Worm (Caenorhabditis elegans) whole organism, L2 larva: ENCODE data around the gene fbxb-43.
A peak's percentile ranks its signal among the peaks of the same experiment; 100 is the strongest.

Experiments
- F13H6.1 ChIP-seq: sonication (generic microtip); optimal IDR thresholded peaks from 2 replicates; lab custom pipeline; 2016; ENCODE audit warnings: missing genetic modification characterization, missing compliant biosample characterization
- R02D3.7 ChIP-seq: fragments of 150-350 bp; optimal IDR thresholded peaks from 2 replicates; lab custom pipeline; 2014; ENCODE audit warnings: missing biosample characterization, missing genetic modification characterization
- Y55F3AM.14 ChIP-seq: fragments of 200-800 bp; sonication (Bioruptor generic); optimal IDR thresholded peaks from 2 replicates; lab custom pipeline; 2018; ENCODE audit warnings: mild to moderate bottlenecking, missing genetic modification characterization, missing compliant biosample characterization
- blmp-1 ChIP-seq: sonication (generic microtip); optimal IDR thresholded peaks from 2 replicates; lab custom pipeline; 2017; ENCODE audit warnings: missing genetic modification characterization, mild to moderate bottlenecking, missing compliant biosample characterization, antibody characterized with exemption, moderate library complexity; ENCODE audit not compliant: insufficient read depth
- dmd-4 ChIP-seq: sonication (generic microtip); optimal IDR thresholded peaks from 2 replicates; lab custom pipeline; 2017; ENCODE audit warnings: missing biosample characterization, missing genetic modification characterization
- egl-27 ChIP-seq: sonication (generic microtip); optimal IDR thresholded peaks from 3 replicates; lab custom pipeline; 2017; ENCODE audit warnings: missing biosample characterization, missing genetic modification reagents, missing genetic modification characterization
- elt-1 ChIP-seq: fragments of 150-350 bp; optimal IDR thresholded peaks from 2 replicates; lab custom pipeline; 2014; ENCODE audit warnings: missing biosample characterization, missing genetic modification characterization
- elt-3 ChIP-seq: sonication (generic microtip); optimal IDR thresholded peaks from 2 replicates; lab custom pipeline; 2017; ENCODE audit warnings: missing biosample characterization, missing genetic modification characterization
- fos-1 ChIP-seq: fragments of 150-350 bp; optimal IDR thresholded peaks from 2 replicates; lab custom pipeline; 2014; ENCODE audit warnings: missing biosample characterization, missing genetic modification characterization
- gmeb-1 ChIP-seq: fragments of 150-350 bp; optimal IDR thresholded peaks from 2 replicates; lab custom pipeline; 2014; ENCODE audit warnings: missing biosample characterization, missing genetic modification characterization
- lin-11 ChIP-seq: fragments of 150-350 bp; sonication (generic microtip); optimal IDR thresholded peaks from 2 replicates; lab custom pipeline; 2014; ENCODE audit warnings: missing biosample characterization, missing genetic modification characterization, inconsistent platforms, mixed read lengths
- lsy-2 ChIP-seq, 2 experiments: fragments of 150-350 bp in 1 of 2; sonication (generic microtip) in 1 of 2; optimal IDR thresholded peaks; 2 replicates each; lab custom pipeline; 2014 to 2017; ENCODE audit warnings: missing biosample characterization in 2 of 2, missing genetic modification characterization in 2 of 2
- mab-5 ChIP-seq: fragments of 150-350 bp; optimal IDR thresholded peaks from 2 replicates; lab custom pipeline; 2014; ENCODE audit warnings: missing biosample characterization, missing genetic modification characterization
- nhr-10 ChIP-seq: sonication (generic microtip); optimal IDR thresholded peaks from 2 replicates; lab custom pipeline; 2017; ENCODE audit warnings: missing biosample characterization, missing genetic modification characterization
- nhr-11 ChIP-seq: fragments of 150-350 bp; optimal IDR thresholded peaks from 2 replicates; lab custom pipeline; 2014; ENCODE audit warnings: missing biosample characterization, missing genetic modification characterization
- nhr-12 ChIP-seq: fragments of 150-350 bp; optimal IDR thresholded peaks from 2 replicates; lab custom pipeline; 2014; ENCODE audit warnings: missing biosample characterization, missing genetic modification characterization
- nhr-129 ChIP-seq: fragments of 150-350 bp; optimal IDR thresholded peaks from 2 replicates; lab custom pipeline; 2014; ENCODE audit warnings: missing biosample characterization, missing genetic modification characterization
- nhr-21 ChIP-seq: fragments of 150-350 bp; optimal IDR thresholded peaks from 2 replicates; lab custom pipeline; 2014; ENCODE audit warnings: missing biosample characterization, missing genetic modification characterization
- nhr-237 ChIP-seq: fragments of 150-350 bp; optimal IDR thresholded peaks from 2 replicates; lab custom pipeline; 2014; ENCODE audit warnings: missing biosample characterization, missing genetic modification characterization
- nhr-77 ChIP-seq: fragments of 150-350 bp; optimal IDR thresholded peaks from 2 replicates; lab custom pipeline; 2014; ENCODE audit warnings: missing biosample characterization, missing genetic modification characterization
- peb-1 ChIP-seq: fragments of 150-350 bp; optimal IDR thresholded peaks from 2 replicates; lab custom pipeline; 2014; ENCODE audit warnings: missing biosample characterization, missing genetic modification characterization
- sem-4 ChIP-seq: fragments of 150-350 bp; optimal IDR thresholded peaks from 2 replicates; lab custom pipeline; 2014; ENCODE audit warnings: missing biosample characterization, missing genetic modification reagents, missing genetic modification characterization
- sma-3 ChIP-seq: sonication (generic microtip); optimal IDR thresholded peaks from 2 replicates; lab custom pipeline; 2016; ENCODE audit warnings: missing genetic modification reagents, missing genetic modification characterization, missing compliant biosample characterization
- sma-9 ChIP-seq, 2 experiments: fragments of 150-350 bp in 1 of 2; sonication (generic microtip) in 1 of 2; optimal IDR thresholded peaks; 2 replicates each; lab custom pipeline; 2014 to 2016; ENCODE audit warnings: missing genetic modification characterization in 2 of 2, mild to moderate bottlenecking in 1 of 2, missing biosample characterization in 1 of 2, missing compliant biosample characterization in 1 of 2, missing genetic modification reagents in 1 of 2, moderate library complexity in 1 of 2
- snpc-4 ChIP-seq: fragments of 150-350 bp; optimal IDR thresholded peaks from 2 replicates; lab custom pipeline; 2014; ENCODE audit warnings: missing biosample characterization, missing genetic modification characterization
- unc-39 ChIP-seq: fragments of 150-350 bp; optimal IDR thresholded peaks from 2 replicates; lab custom pipeline; 2014; ENCODE audit warnings: missing biosample characterization, missing genetic modification characterization
- unc-55 ChIP-seq: fragments of 150-350 bp; sonication (generic microtip); optimal IDR thresholded peaks from 3 replicates; lab custom pipeline; 2014; ENCODE audit warnings: missing biosample characterization, missing genetic modification reagents, missing genetic modification characterization
- unc-62 ChIP-seq: fragments of 150-350 bp; optimal IDR thresholded peaks from 2 replicates; lab custom pipeline; 2014; ENCODE audit warnings: missing biosample characterization, missing genetic modification reagents, missing genetic modification characterization
- ztf-1 ChIP-seq: fragments of 200-800 bp; sonication (Bioruptor generic); conservative IDR thresholded peaks from 2 replicates; pipeline ENCODE4 v1.3.6; 2022; ENCODE audit warnings: missing genetic modification characterization, missing compliant biosample characterization
- ztf-11 ChIP-seq: sonication (generic microtip); optimal IDR thresholded peaks from 2 replicates; lab custom pipeline; 2017; ENCODE audit warnings: missing biosample characterization, missing genetic modification characterization
- ztf-4 ChIP-seq: fragments of 150-350 bp; optimal IDR thresholded peaks from 2 replicates; lab custom pipeline; 2014; ENCODE audit warnings: missing biosample characterization, missing genetic modification characterization

The fbxb-43 gene

ce11 chrII:1568214-1568613 is 32.2 kb downstream of the fbxb-43 start, which contains the start of gene fbxb-49:
TSS of gene fbxb-49 (plus strand) at chrII:1568514.
- no peak for TF ChIP-seq lin-11 (tag; lab: Kevin White, UChicago)
- TF ChIP-seq dmd-4, result no peak
- no peak for TF ChIP-seq elt-3 (tag; lab: Kevin White, UChicago)

ce11 chrII:1571032-1571431 is 35.0 kb downstream of the fbxb-43 start, which contains the start of gene fbxb-46:
TSS of gene fbxb-46 (minus strand) at chrII:1571132.
- TF ChIP-seq snpc-4 (no peak), mab-5 (tag; lab: Kevin White, UChicago) (no peak), nhr-21 (tag; lab: Kevin White, UChicago) (no peak), ztf-11 (tag; lab: Kevin White, UChicago) (no peak), Y55F3AM.14 (GFP tag; lab: Kevin White, UChicago) (no peak), sma-9 (GFP tag; optimal IDR thresholded peaks at IDR 0.05; lab: Kevin White, UChicago) (no peak), sma-9 (tag; optimal IDR thresholded peaks at IDR 0.05; lab: Kevin White, UChicago) (no peak), unc-55 (GFP tag; lab: Kevin White, UChicago) (no peak), nhr-10 (tag; lab: Kevin White, UChicago) (no peak), elt-1 (no peak), fos-1 (no peak), gmeb-1 (no peak), nhr-237 (tag; lab: Kevin White, UChicago) (no peak), unc-62 (no peak), unc-39 (tag; lab: Kevin White, UChicago) (no peak), nhr-11 (tag; lab: Kevin White, UChicago) (no peak)
- TF ChIP-seq, all 48 proteins: peak for 0

ce11 chrII:1576030-1576429 is 40.0 kb downstream of the fbxb-43 start, which contains the start of gene K05F6.10:
TSS of gene K05F6.10 (minus strand) at chrII:1576130.
- TF ChIP-seq blmp-1, result no peak
- TF ChIP-seq F13H6.1 (tag; lab: Kevin White, UChicago), result no peak

ce11 chrII:1576772-1577171 is 40.7 kb downstream of the fbxb-43 start:
- no peak for TF ChIP-seq lsy-2 (tag; optimal IDR thresholded peaks at IDR 0.05; lab: Kevin White, UChicago)
- peak; percentile 82 for TF ChIP-seq fos-1

- TF ChIP-seq unc-55 (GFP tag; lab: Kevin White, UChicago) (no peak), nhr-77 (tag; lab: Kevin White, UChicago) (no peak)
Observed at ce11 chrII:1579886-1580285, 43.9 kb downstream of the fbxb-43 start, which contains the start of gene math-38. TSS of gene math-38 (minus strand) at chrII:1579986.

ce11 chrII:1584140-1584539 is 48.1 kb downstream of the fbxb-43 start, which contains the start of gene clec-21:
TSS of gene clec-21 (minus strand) at chrII:1584240.
- TF ChIP-seq sem-4 (tag; lab: Kevin White, UChicago) (no peak), elt-1 (no peak), nhr-129 (no peak), Y55F3AM.14 (GFP tag; lab: Kevin White, UChicago) (no peak), elt-3 (tag; lab: Kevin White, UChicago) (no peak)
- TF ChIP-seq, all 48 proteins: peak for 0

- TF ChIP-seq sma-3, result no peak
- no peak for TF ChIP-seq nhr-237 (tag; lab: Kevin White, UChicago)
- TF ChIP-seq gmeb-1, result no peak
- TF ChIP-seq dmd-4, result no peak
- TF ChIP-seq ztf-4 (tag; lab: Kevin White, UChicago), result no peak
- TF ChIP-seq F13H6.1 (tag; lab: Kevin White, UChicago), result no peak
- TF ChIP-seq ztf-1 (GFP tag; lab: Robert Waterston, UW), result no peak
- TF ChIP-seq mab-5 (tag; lab: Kevin White, UChicago), result no peak
- no peak for TF ChIP-seq egl-27 (tag; lab: Kevin White, UChicago)
- TF ChIP-seq nhr-10 (tag; lab: Kevin White, UChicago), result no peak
- no peak for TF ChIP-seq R02D3.7 (tag; lab: Kevin White, UChicago)
- no peak for TF ChIP-seq peb-1 (tag; lab: Kevin White, UChicago)
- no peak for TF ChIP-seq snpc-4
- no peak for TF ChIP-seq nhr-11 (tag; lab: Kevin White, UChicago)
- no peak for TF ChIP-seq nhr-12 (tag; lab: Kevin White, UChicago)
Observed at ce11 chrII:1586305-1586704, 50.3 kb downstream of the fbxb-43 start, which contains the start of gene T07H3.8. TSS of gene T07H3.8 (plus strand) at chrII:1586605.
